Worm (Caenorhabditis elegans) whole organism, young adult: ENCODE results near the gene let-99.

Experiments
- B0019.2 ChIP-seq: fragments of 200-800 bp; sonication (Bioruptor generic); conservative IDR thresholded peaks from 2 replicates; pipeline ENCODE4 v1.3.6; 2022; ENCODE audit warnings: missing genetic modification reagents, missing genetic modification characterization, missing compliant biosample characterization
- B0261.1 ChIP-seq: sonication (generic microtip); optimal IDR thresholded peaks from 2 replicates; lab custom pipeline; 2016; ENCODE audit warnings: mild to moderate bottlenecking, missing genetic modification characterization, moderate library complexity, missing compliant biosample characterization
- C06A6.2 ChIP-seq: fragments of 200-800 bp; sonication (Bioruptor generic); conservative IDR thresholded peaks from 2 replicates; pipeline ENCODE4 v1.3.6; 2022; ENCODE audit warnings: missing genetic modification characterization, missing compliant biosample characterization
- D2030.7 ChIP-seq: fragments of 200-800 bp; sonication (Bioruptor generic); IDR thresholded peaks from 2 replicates; pipeline ENCODE4 v1.3.6; 2022; ENCODE audit warnings: missing genetic modification reagents, missing genetic modification characterization, missing compliant biosample characterization
- F10E7.11 ChIP-seq: sonication (generic microtip); optimal IDR thresholded peaks from 2 replicates; lab custom pipeline; 2017; ENCODE audit warnings: mild to moderate bottlenecking, missing genetic modification characterization, moderate library complexity, missing compliant biosample characterization
- F33H1.4 ChIP-seq: fragments of 200-800 bp; sonication (Bioruptor generic); IDR thresholded peaks from 2 replicates; pipeline ENCODE4 v1.3.6; 2022; ENCODE audit warnings: missing genetic modification reagents, missing genetic modification characterization, missing compliant biosample characterization
- F37B4.10 ChIP-seq: fragments of 200-800 bp; sonication (Bioruptor generic); IDR thresholded peaks from 2 replicates; pipeline ENCODE4 v1.3.6; 2022; ENCODE audit warnings: missing genetic modification characterization, missing compliant biosample characterization
- F39B2.1 ChIP-seq: fragments of 200-800 bp; sonication (Bioruptor generic); IDR thresholded peaks from 2 replicates; pipeline ENCODE4 v1.3.6; 2022; ENCODE audit warnings: missing genetic modification reagents, missing genetic modification characterization, missing compliant biosample characterization
- F52B5.7 ChIP-seq: sonication (generic microtip); optimal IDR thresholded peaks from 2 replicates; lab custom pipeline; 2016; ENCODE audit warnings: mild to moderate bottlenecking, missing genetic modification characterization, missing compliant biosample characterization
- F55B11.4 ChIP-seq: sonication (generic microtip); optimal IDR thresholded peaks from 2 replicates; lab custom pipeline; 2016; ENCODE audit warnings: missing compliant biosample characterization, missing genetic modification characterization, borderline replicate concordance; ENCODE audit not compliant: insufficient read depth
- F57A8.1 ChIP-seq: fragments of 200-800 bp; sonication (Bioruptor generic); optimal IDR thresholded peaks from 2 replicates; lab custom pipeline; 2018; ENCODE audit warnings: mild to moderate bottlenecking, missing genetic modification characterization, moderate library complexity, missing compliant biosample characterization
- F57C9.4 ChIP-seq: sonication (generic microtip); optimal IDR thresholded peaks from 2 replicates; lab custom pipeline; 2017; ENCODE audit warnings: mild to moderate bottlenecking, missing genetic modification characterization, missing compliant biosample characterization
- K12H6.12 ChIP-seq: fragments of 200-800 bp; sonication (Bioruptor generic); optimal IDR thresholded peaks from 2 replicates; lab custom pipeline; 2018; ENCODE audit warnings: mild to moderate bottlenecking, missing genetic modification characterization, missing compliant biosample characterization
- T07F8.4 ChIP-seq: sonication (generic microtip); optimal IDR thresholded peaks from 2 replicates; lab custom pipeline; 2016; ENCODE audit warnings: mild to moderate bottlenecking, missing genetic modification characterization, moderate library complexity, missing compliant biosample characterization
- Y53F4B.3 ChIP-seq: fragments of 200-800 bp; sonication (Bioruptor generic); IDR thresholded peaks from 2 replicates; pipeline ENCODE4 v1.3.6; 2022; ENCODE audit warnings: missing genetic modification reagents, missing genetic modification characterization, missing compliant biosample characterization
- Y79H2A.3 ChIP-seq: fragments of 200-800 bp; sonication (Bioruptor generic); conservative IDR thresholded peaks from 2 replicates; pipeline ENCODE4 v1.3.6; 2022; ENCODE audit warnings: missing genetic modification reagents, missing genetic modification characterization, missing compliant biosample characterization
- ZK185.1 ChIP-seq: sonication (generic microtip); optimal IDR thresholded peaks from 2 replicates; lab custom pipeline; 2016; ENCODE audit warnings: mild to moderate bottlenecking, missing genetic modification characterization, missing compliant biosample characterization; ENCODE audit not compliant: poor library complexity, severe bottlenecking
- attf-5 ChIP-seq: fragments of 200-800 bp; sonication (Bioruptor generic); optimal IDR thresholded peaks from 2 replicates; lab custom pipeline; 2018; ENCODE audit warnings: mild to moderate bottlenecking, missing genetic modification characterization, missing compliant biosample characterization
- attf-6 ChIP-seq: fragments of 200-800 bp; sonication (Bioruptor generic); IDR thresholded peaks from 2 replicates; pipeline ENCODE4 v1.3.6; 2022; ENCODE audit warnings: missing genetic modification reagents, missing genetic modification characterization, missing compliant biosample characterization
- cebp-2 ChIP-seq: fragments of 200-800 bp; sonication (Bioruptor generic); IDR thresholded peaks from 2 replicates; pipeline ENCODE4 v1.3.6; 2022; ENCODE audit warnings: missing genetic modification characterization, missing compliant biosample characterization
- ceh-27 ChIP-seq: fragments of 200-800 bp; sonication (Bioruptor generic); optimal IDR thresholded peaks from 2 replicates; lab custom pipeline; 2018; ENCODE audit warnings: mild to moderate bottlenecking, missing genetic modification characterization, moderate library complexity, missing compliant biosample characterization
- die-1 ChIP-seq: sonication (generic microtip); optimal IDR thresholded peaks from 2 replicates; lab custom pipeline; 2016; ENCODE audit warnings: missing genotype, mild to moderate bottlenecking, missing genetic modification characterization, missing compliant biosample characterization
- efl-1 ChIP-seq: fragments of 150-350 bp; optimal IDR thresholded peaks from 2 replicates; lab custom pipeline; 2014; ENCODE audit warnings: missing biosample characterization, missing genetic modification reagents, missing genetic modification characterization
- hlh-26 ChIP-seq: fragments of 200-800 bp; sonication (Bioruptor generic); conservative IDR thresholded peaks from 2 replicates; pipeline ENCODE4 v1.3.6; 2022; ENCODE audit warnings: missing genetic modification reagents, missing genetic modification characterization, missing compliant biosample characterization
- hsf-1 ChIP-seq: fragments of 200-800 bp; sonication (Bioruptor generic); IDR thresholded peaks from 2 replicates; pipeline ENCODE4 v1.3.6; 2022; ENCODE audit warnings: missing genetic modification reagents, missing genetic modification characterization, missing compliant biosample characterization
- lir-1 ChIP-seq: fragments of 200-800 bp; sonication (Bioruptor generic); conservative IDR thresholded peaks from 2 replicates; pipeline ENCODE4 v1.3.6; 2022; ENCODE audit warnings: missing genetic modification reagents, missing genetic modification characterization, missing compliant biosample characterization
- lsl-1 ChIP-seq: fragments of 200-800 bp; sonication (Bioruptor generic); optimal IDR thresholded peaks from 2 replicates; lab custom pipeline; 2018; ENCODE audit warnings: mild to moderate bottlenecking, missing genetic modification characterization, moderate library complexity, missing compliant biosample characterization
- madf-10 ChIP-seq: sonication (generic microtip); optimal IDR thresholded peaks from 2 replicates; lab custom pipeline; 2016; ENCODE audit warnings: mild to moderate bottlenecking, missing genetic modification characterization, missing compliant biosample characterization
- mcd-1 ChIP-seq: fragments of 200-800 bp; sonication (Bioruptor generic); IDR thresholded peaks from 2 replicates; pipeline ENCODE4 v1.3.6; 2022; ENCODE audit warnings: missing genetic modification reagents, missing genetic modification characterization, missing compliant biosample characterization
- mel-28 ChIP-seq: sonication (generic microtip); optimal IDR thresholded peaks from 2 replicates; lab custom pipeline; 2016; ENCODE audit warnings: borderline replicate concordance, mild to moderate bottlenecking, missing genetic modification characterization, missing compliant biosample characterization
- mes-4 ChIP-seq: sonication (generic microtip); optimal IDR thresholded peaks from 2 replicates; lab custom pipeline; 2016; ENCODE audit warnings: missing genotype, missing genetic modification characterization, missing compliant biosample characterization
- mxl-1 ChIP-seq: sonication (generic microtip); optimal IDR thresholded peaks from 2 replicates; lab custom pipeline; 2016; ENCODE audit warnings: missing genetic modification characterization, missing compliant biosample characterization
- nfya-1 ChIP-seq: sonication (generic microtip); optimal IDR thresholded peaks from 2 replicates; lab custom pipeline; 2017; ENCODE audit warnings: antibody characterized with exemption, missing compliant biosample characterization, missing genetic modification characterization, borderline replicate concordance; ENCODE audit not compliant: insufficient read depth
- nhr-120 ChIP-seq: fragments of 200-800 bp; sonication (Bioruptor generic); IDR thresholded peaks from 2 replicates; pipeline ENCODE4 v1.3.6; 2022; ENCODE audit warnings: missing genetic modification characterization, missing compliant biosample characterization
- nhr-179 ChIP-seq: sonication (generic microtip); optimal IDR thresholded peaks from 2 replicates; lab custom pipeline; 2016; ENCODE audit warnings: mild to moderate bottlenecking, missing genetic modification characterization, missing compliant biosample characterization
- nhr-27 ChIP-seq: fragments of 200-800 bp; sonication (Bioruptor generic); optimal IDR thresholded peaks from 2 replicates; lab custom pipeline; 2018; ENCODE audit warnings: mild to moderate bottlenecking, missing genetic modification characterization, moderate library complexity, missing compliant biosample characterization
- repo-1 ChIP-seq: sonication (generic microtip); optimal IDR thresholded peaks from 2 replicates; lab custom pipeline; 2017; ENCODE audit warnings: mild to moderate bottlenecking, missing genetic modification characterization, missing compliant biosample characterization
- sdz-38 ChIP-seq: sonication (generic microtip); optimal IDR thresholded peaks from 2 replicates; lab custom pipeline; 2016; ENCODE audit warnings: missing genotype, missing genetic modification characterization, missing compliant biosample characterization
- snpc-1.1 ChIP-seq: sonication (generic microtip); optimal IDR thresholded peaks from 2 replicates; lab custom pipeline; 2017; ENCODE audit warnings: missing genetic modification characterization, mild to moderate bottlenecking, missing compliant biosample characterization, antibody characterized with exemption, moderate library complexity, missing genotype, missing genetic modification reagents; ENCODE audit not compliant: insufficient read depth
- snpc-1.3 ChIP-seq: sonication (generic microtip); optimal IDR thresholded peaks from 2 replicates; lab custom pipeline; 2017; ENCODE audit warnings: missing genetic modification characterization, mild to moderate bottlenecking, missing compliant biosample characterization, antibody characterized with exemption, moderate library complexity, missing genotype, missing genetic modification reagents; ENCODE audit not compliant: insufficient read depth
- tbx-9 ChIP-seq: sonication (generic microtip); optimal IDR thresholded peaks from 2 replicates; lab custom pipeline; 2016; ENCODE audit warnings: borderline replicate concordance, missing genetic modification characterization, inconsistent platforms, missing compliant biosample characterization
- tlf-1 ChIP-seq: fragments of 200-800 bp; sonication (Bioruptor generic); optimal IDR thresholded peaks from 2 replicates; lab custom pipeline; 2018; ENCODE audit warnings: mild to moderate bottlenecking, missing genetic modification characterization, missing compliant biosample characterization
- unc-62 ChIP-seq: fragments of 150-350 bp; optimal IDR thresholded peaks from 2 replicates; lab custom pipeline; 2014; ENCODE audit warnings: missing biosample characterization, missing genetic modification reagents, missing genetic modification characterization
- ztf-18 ChIP-seq: sonication (generic microtip); optimal IDR thresholded peaks from 2 replicates; lab custom pipeline; 2016; ENCODE audit warnings: missing genotype, mild to moderate bottlenecking, missing genetic modification characterization, missing compliant biosample characterization
- ztf-25 ChIP-seq: fragments of 200-800 bp; sonication (Bioruptor generic); IDR thresholded peaks from 2 replicates; pipeline ENCODE4 v1.3.6; 2022; ENCODE audit warnings: missing genetic modification reagents, missing genetic modification characterization, missing compliant biosample characterization
- ztf-28 ChIP-seq: fragments of 200-800 bp; sonication (Bioruptor generic); IDR thresholded peaks from 2 replicates; pipeline ENCODE4 v1.3.6; 2022; ENCODE audit warnings: missing genetic modification reagents, missing genetic modification characterization, missing compliant biosample characterization
- ztf-3 ChIP-seq: fragments of 200-800 bp; sonication (Bioruptor generic); optimal IDR thresholded peaks from 2 replicates; lab custom pipeline; 2018; ENCODE audit warnings: mild to moderate bottlenecking, missing genetic modification characterization, missing compliant biosample characterization

let-99 gene

ce11 chrIV:12567176-12567892, at the start of gene let-99, which contains the start of gene hsb-1 (continued):
- no peak for TF ChIP-seq ztf-25
- no peak for TF ChIP-seq ztf-28 (GFP tag; lab: Robert Waterston, UW)
- peak; percentile 59; the same call in 1 of the 2 replicates for TF ChIP-seq attf-6 (GFP tag; lab: Robert Waterston, UW)
- TF ChIP-seq T07F8.4 (tag; lab: Kevin White, UChicago): no peak
- no peak for TF ChIP-seq unc-62 (GFP tag; lab: Kevin White, UChicago)
- peak; percentile 95 for TF ChIP-seq hsf-1 (GFP tag; lab: Robert Waterston, UW)
- TF ChIP-seq die-1 (tag; lab: Kevin White, UChicago): no peak
- TF ChIP-seq lsl-1 (GFP tag; lab: Kevin White, UChicago): peak; percentile 91
- no peak for TF ChIP-seq snpc-1.1 (tag; lab: Kevin White, UChicago)
- TF ChIP-seq nhr-179 (tag; lab: Kevin White, UChicago): no peak
- no peak for TF ChIP-seq C06A6.2 (GFP tag; lab: Robert Waterston, UW)
- no peak for TF ChIP-seq F57C9.4 (tag; lab: Kevin White, UChicago)
- no peak for TF ChIP-seq mes-4 (tag; lab: Kevin White, UChicago)
- TF ChIP-seq repo-1: no peak
- peak; percentile 10 for TF ChIP-seq ZK185.1
- no peak for TF ChIP-seq mel-28 (tag; lab: Kevin White, UChicago)
- TF ChIP-seq Y53F4B.3 (GFP tag; lab: Robert Waterston, UW): no peak
- TF ChIP-seq nhr-27 (tag; lab: Kevin White, UChicago): no peak
- TF ChIP-seq Y79H2A.3 (GFP tag; lab: Robert Waterston, UW): no peak
- peak; percentile 63 for TF ChIP-seq F33H1.4
- TF ChIP-seq K12H6.12 (tag; lab: Kevin White, UChicago): no peak
- TF ChIP-seq mxl-1: no peak
- no peak for TF ChIP-seq F55B11.4 (tag; lab: Kevin White, UChicago)
- TF ChIP-seq mcd-1 (GFP tag; lab: Robert Waterston, UW): peak; percentile 56
- TF ChIP-seq tlf-1 (GFP tag; lab: Kevin White, UChicago): peak; percentile 22
- TF ChIP-seq F52B5.7 (tag; lab: Kevin White, UChicago): no peak
- TF ChIP-seq F37B4.10 (GFP tag; lab: Robert Waterston, UW): no peak
- no peak for TF ChIP-seq F10E7.11 (tag; lab: Kevin White, UChicago)
- no peak for TF ChIP-seq ztf-18 (tag; lab: Kevin White, UChicago)
- no peak for TF ChIP-seq hlh-26 (GFP tag; lab: Robert Waterston, UW)
- no peak for TF ChIP-seq attf-5 (GFP tag; lab: Kevin White, UChicago)
- TF ChIP-seq, all 124 proteins: peak for 26

DNA sequence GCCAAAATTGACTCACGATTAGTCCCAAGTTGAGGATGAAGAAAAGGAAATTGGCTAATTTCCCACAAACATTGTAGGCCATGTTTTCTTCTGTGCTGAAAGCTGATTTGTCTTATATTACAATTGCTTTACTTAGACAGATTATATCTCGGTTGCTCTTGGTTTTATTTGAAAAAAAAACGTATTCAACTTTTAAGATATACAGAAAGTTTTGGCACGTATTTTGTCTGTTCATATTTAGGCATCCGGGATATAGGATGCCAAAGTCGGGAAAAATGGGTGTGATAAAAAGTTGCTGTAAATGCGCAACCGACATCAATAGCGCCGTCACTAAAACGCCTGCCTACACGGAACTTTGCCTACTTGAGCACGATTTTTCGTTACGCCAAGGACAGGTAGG, 47.5 kb upstream of the let-99 start, which contains the start of gene tsp-4:
Gene tsp-4, minus strand, starts transcription at position 101 of the 400 bp plus-strand sequence.
- TF ChIP-seq nfya-1 (tag; lab: Kevin White, UChicago): no peak
- TF ChIP-seq cebp-2: no peak
- no peak for TF ChIP-seq mxl-1
- no peak for TF ChIP-seq tbx-9
- no peak for TF ChIP-seq D2030.7 (GFP tag; lab: Robert Waterston, UW)
- no peak for TF ChIP-seq ceh-27
- TF ChIP-seq B0019.2 (GFP tag; lab: Robert Waterston, UW): no peak
- TF ChIP-seq B0261.1 (tag; lab: Kevin White, UChicago): no peak
- TF ChIP-seq snpc-1.3 (tag; lab: Kevin White, UChicago): no peak
- no peak for TF ChIP-seq sdz-38
- no peak for TF ChIP-seq efl-1 (GFP tag; lab: Kevin White, UChicago)
- no peak for TF ChIP-seq nhr-120 (GFP tag; lab: Robert Waterston, UW)
- TF ChIP-seq madf-10 (tag; lab: Kevin White, UChicago): no peak
- TF ChIP-seq F57A8.1 (GFP tag; lab: Kevin White, UChicago): no peak
- TF ChIP-seq F39B2.1 (GFP tag; lab: Robert Waterston, UW): no peak
- TF ChIP-seq ztf-3 (GFP tag; lab: Kevin White, UChicago): no peak
- TF ChIP-seq mcd-1 (GFP tag; lab: Robert Waterston, UW): no peak
- no peak for TF ChIP-seq lir-1 (GFP tag; lab: Robert Waterston, UW)
- TF ChIP-seq attf-6 (GFP tag; lab: Robert Waterston, UW): no peak
- TF ChIP-seq T07F8.4 (tag; lab: Kevin White, UChicago): no peak
